Worm (Caenorhabditis elegans): ENCODE results near the gene unc-116.

The unc-116 gene

DNA sequence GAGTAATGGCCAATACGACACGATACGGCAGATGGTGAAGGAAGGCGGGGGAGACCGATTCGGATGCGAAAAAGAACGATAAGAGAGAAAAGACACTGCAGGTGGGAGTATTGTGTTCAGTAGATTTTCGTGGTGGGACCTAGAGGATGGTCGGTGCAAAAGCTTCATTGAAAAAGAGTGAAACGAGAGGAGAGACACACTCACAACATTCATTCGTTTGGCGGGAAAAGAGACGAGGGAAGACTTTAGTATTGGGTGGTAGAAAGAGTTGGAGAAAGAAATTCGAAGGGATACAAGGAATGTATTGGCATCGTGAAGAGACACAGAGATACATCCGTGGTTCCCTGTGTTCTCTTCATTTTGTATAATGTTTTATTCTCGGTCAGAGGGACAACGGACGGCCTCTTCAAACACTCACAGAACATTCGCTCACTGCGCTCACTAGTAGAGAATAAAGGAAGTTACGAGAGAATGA, 1.5 kb upstream of the unc-116 start (continued):
- TF ChIP-seq T07F8.4 (tag; optimal IDR thresholded peaks at IDR 0.05) (no peak), rcor-1 (GFP tag; IDR thresholded peaks at IDR 0.05) (no peak), aptf-3 (GFP tag; IDR thresholded peaks at IDR 0.05) (no peak), pha-4 (tag; optimal IDR thresholded peaks at IDR 0.05) (no peak), him-1 (tag; optimal IDR thresholded peaks at IDR 0.05) (no peak), attf-6 (GFP tag; IDR thresholded peaks at IDR 0.05) (no peak), pbrm-1 (GFP tag; IDR thresholded peaks at IDR 0.05) (no peak), Y53G8AR.9 (GFP tag; conservative IDR thresholded peaks at IDR 0.05) (0 out of 2 replicates have a peak, but pooled peaks have one; percentile 40), egl-44 (GFP tag; IDR thresholded peaks at IDR 0.05) (0 out of 2 replicates have a peak, but pooled peaks have one; percentile 25), snpc-1.3 (tag; optimal IDR thresholded peaks at IDR 0.05; ENCODE audit: insufficient read depth) (peak; percentile 12), Y56A3A.18 (GFP tag; IDR thresholded peaks at IDR 0.05) (no peak), ztf-26 (tag; optimal IDR thresholded peaks at IDR 0.05) (peak; percentile 44), ztf-3 (GFP tag; optimal IDR thresholded peaks at IDR 0.05) (no peak), hlh-26 (GFP tag; conservative IDR thresholded peaks at IDR 0.05) (no peak), xnd-1 (tag; optimal IDR thresholded peaks at IDR 0.05) (no peak), mel-28 (tag; optimal IDR thresholded peaks at IDR 0.05; ENCODE audit: borderline replicate concordance) (no peak), lsl-1 (GFP tag; optimal IDR thresholded peaks at IDR 0.05) (no peak), ztf-18 (tag; optimal IDR thresholded peaks at IDR 0.05) (peak; percentile 20), sea-2 (GFP tag; IDR thresholded peaks at IDR 0.05) (no peak), F49E8.2 (tag; optimal IDR thresholded peaks at IDR 0.05; ENCODE audit: insufficient read depth) (no peak), nhr-120 (GFP tag; IDR thresholded peaks at IDR 0.05) (no peak), D2030.7 (GFP tag; IDR thresholded peaks at IDR 0.05) (no peak), madf-3 (GFP tag; IDR thresholded peaks at IDR 0.05) (no peak), dpl-1 (GFP tag; optimal IDR thresholded peaks at IDR 0.05) (peak; percentile 31), dpff-1 (tag; optimal IDR thresholded peaks at IDR 0.05) (no peak), nhr-27 (tag; optimal IDR thresholded peaks at IDR 0.05) (no peak), nfyb-1 (GFP tag; IDR thresholded peaks at IDR 0.05) (0 out of 2 replicates have a peak, but pooled peaks have one; percentile 54), somi-1 (GFP tag; optimal IDR thresholded peaks at IDR 0.05) (peak; percentile 39), C06A6.2 (GFP tag; conservative IDR thresholded peaks at IDR 0.05) (no peak), ceh-91 (GFP tag; IDR thresholded peaks at IDR 0.05) (no peak), ceh-27 (GFP tag; optimal IDR thresholded peaks at IDR 0.05) (peak; percentile 65), tbx-9 (tag; optimal IDR thresholded peaks at IDR 0.05; ENCODE audit: borderline replicate concordance) (no peak), F10E7.11 (tag; optimal IDR thresholded peaks at IDR 0.05) (no peak), hrde-1 (tag; optimal IDR thresholded peaks at IDR 0.05; ENCODE audit: borderline replicate concordance) (no peak), F57A8.1 (GFP tag; optimal IDR thresholded peaks at IDR 0.05) (no peak), madf-10 (tag; optimal IDR thresholded peaks at IDR 0.05) (peak; percentile 54), T26A5.8 (tag; optimal IDR thresholded peaks at IDR 0.05) (no peak), nfya-1 (tag; optimal IDR thresholded peaks at IDR 0.05; ENCODE audit: borderline replicate concordance, insufficient read depth) (no peak), C17E4.6 (GFP tag; IDR thresholded peaks at IDR 0.05) (no peak), chd-7 (tag; optimal IDR thresholded peaks at IDR 0.05) (peak; percentile 24), unc-130 (GFP tag; optimal IDR thresholded peaks at IDR 0.05) (no peak), gei-17 (GFP tag; optimal IDR thresholded peaks at IDR 0.05) (peak; percentile 8), K12H6.12 (tag; optimal IDR thresholded peaks at IDR 0.05) (peak; percentile 73), cebp-1 (GFP tag; IDR thresholded peaks at IDR 0.05) (no peak), cebp-1 (tag; optimal IDR thresholded peaks at IDR 0.05) (peak; percentile 77), B0019.2 (GFP tag; conservative IDR thresholded peaks at IDR 0.05) (no peak), hsf-1 (GFP tag; IDR thresholded peaks at IDR 0.05) (no peak; the same call in 1 of the 2 replicates), aptf-2 (GFP tag; conservative IDR thresholded peaks at IDR 0.05) (no peak), die-1 (tag; optimal IDR thresholded peaks at IDR 0.05) (peak; percentile 22)
